Worm (Caenorhabditis elegans) whole organism, L4/young adult: ENCODE data around the gene dhs-12.

Experiments used
- W03F9.2 ChIP-seq: fragments of 150-350 bp; optimal IDR thresholded peaks from 2 replicates; lab custom pipeline; 2014; ENCODE audit warnings: missing biosample characterization, missing genetic modification characterization
- dao-5 ChIP-seq: sonication (generic microtip); optimal IDR thresholded peaks from 2 replicates; lab custom pipeline; 2016; ENCODE audit warnings: missing genotype, missing genetic modification characterization, moderate library complexity, missing compliant biosample characterization
- him-1 ChIP-seq: sonication (generic microtip); optimal IDR thresholded peaks from 2 replicates; lab custom pipeline; 2016; ENCODE audit warnings: missing genotype, missing genetic modification reagents, missing genetic modification characterization, missing compliant biosample characterization

DNA sequence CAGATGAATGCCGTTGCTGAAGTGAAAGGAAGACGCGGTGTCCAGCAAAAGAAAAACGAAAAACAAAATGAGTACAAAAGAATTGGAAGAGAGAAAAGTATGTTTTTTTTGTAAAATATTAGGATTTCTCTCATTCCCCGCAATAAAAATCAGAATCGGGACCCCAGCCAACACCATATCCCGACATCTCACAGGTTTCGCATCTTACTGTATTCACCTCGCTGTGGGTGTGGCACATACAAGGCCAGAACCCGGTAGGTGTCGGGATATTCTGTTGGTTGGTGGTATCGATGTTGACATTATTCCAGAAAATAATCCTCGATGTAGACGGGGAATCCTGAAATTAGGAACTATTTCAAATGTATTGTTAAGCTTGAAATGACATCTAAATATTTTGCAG is 25.5 kb upstream of the dhs-12 start:
- TF ChIP-seq W03F9.2 (tag; lab: Kevin White, UChicago) (no peak), dao-5 (tag; lab: Kevin White, UChicago) (no peak), him-1 (tag; lab: Kevin White, UChicago) (no peak)
